Worm (Caenorhabditis elegans) whole organism, L4/young adult: ENCODE results near the gene nhx-6.

ENCODE experiments used
- dao-5 ChIP-seq: sonication (generic microtip); optimal IDR thresholded peaks from 2 replicates; lab custom pipeline; 2016; ENCODE audit warnings: missing genotype, missing genetic modification characterization, moderate library complexity, missing compliant biosample characterization
- him-1 ChIP-seq: sonication (generic microtip); optimal IDR thresholded peaks from 2 replicates; lab custom pipeline; 2016; ENCODE audit warnings: missing genotype, missing genetic modification reagents, missing genetic modification characterization, missing compliant biosample characterization

ce11 chrII:1712938-1713337, 42.3 kb downstream of the nhx-6 start, which contains the start of gene btb-7:
- TF ChIP-seq him-1 (tag; lab: Kevin White, UChicago) (no peak), dao-5 (tag; lab: Kevin White, UChicago) (no peak)
